Worm (Caenorhabditis elegans): ENCODE data around the gene K11H12.6.

DNA sequence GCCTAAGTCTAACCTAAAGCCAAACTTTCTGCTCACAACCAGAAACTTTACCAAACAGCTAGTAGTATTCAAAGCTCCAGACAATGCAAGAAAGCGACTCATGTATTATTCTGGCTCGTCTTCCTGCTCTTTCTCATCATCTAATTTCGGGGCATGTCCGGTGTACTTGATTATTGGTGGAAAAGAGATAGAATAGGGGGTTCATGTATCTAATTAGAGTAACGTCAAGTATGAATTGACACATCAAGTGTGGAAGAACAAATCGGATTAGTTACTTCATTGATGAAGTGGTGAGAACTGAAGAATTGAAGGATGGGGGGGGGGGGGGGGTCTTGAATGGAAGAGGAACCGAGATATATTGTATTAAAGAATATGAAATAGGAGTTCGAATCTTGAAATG is 48.3 kb downstream of the K11H12.6 start:
- TF ChIP-seq pqm-1 (tag; optimal IDR thresholded peaks at IDR 0.05), result no peak
- no peak for TF ChIP-seq lin-11 (tag; optimal IDR thresholded peaks at IDR 0.05)
- TF ChIP-seq elt-2 (tag; optimal IDR thresholded peaks at IDR 0.05), result no peak
- TF ChIP-seq elt-4 (tag; optimal IDR thresholded peaks at IDR 0.05), result no peak
- TF ChIP-seq ama-1 (optimal IDR thresholded peaks at IDR 0.05), result no peak
- no peak for TF ChIP-seq ets-4 (tag; optimal IDR thresholded peaks at IDR 0.05)
- TF ChIP-seq pax-1 (tag; optimal IDR thresholded peaks at IDR 0.05), result no peak
- TF ChIP-seq hlh-30 (tag; optimal IDR thresholded peaks at IDR 0.05; ENCODE audit: insufficient read depth), result no peak
- TF ChIP-seq C08G9.2 (tag; optimal IDR thresholded peaks at IDR 0.05), result no peak

All from whole organism, late embryonic.